Worm (Caenorhabditis elegans) whole organism, young adult: ENCODE data around the gene C14A4.6.

Source experiments
- B0261.1 ChIP-seq: sonication (generic microtip); optimal IDR thresholded peaks from 2 replicates; lab custom pipeline; 2016; ENCODE audit warnings: mild to moderate bottlenecking, missing genetic modification characterization, moderate library complexity, missing compliant biosample characterization
- F39B2.1 ChIP-seq: fragments of 200-800 bp; sonication (Bioruptor generic); IDR thresholded peaks from 2 replicates; pipeline ENCODE4 v1.3.6; 2022; ENCODE audit warnings: missing genetic modification reagents, missing genetic modification characterization, missing compliant biosample characterization
- K12H6.12 ChIP-seq: fragments of 200-800 bp; sonication (Bioruptor generic); optimal IDR thresholded peaks from 2 replicates; lab custom pipeline; 2018; ENCODE audit warnings: mild to moderate bottlenecking, missing genetic modification characterization, missing compliant biosample characterization
- Y53F4B.3 ChIP-seq: fragments of 200-800 bp; sonication (Bioruptor generic); IDR thresholded peaks from 2 replicates; pipeline ENCODE4 v1.3.6; 2022; ENCODE audit warnings: missing genetic modification reagents, missing genetic modification characterization, missing compliant biosample characterization
- Y67H2A.10 ChIP-seq: fragments of 200-800 bp; sonication (Bioruptor generic); conservative IDR thresholded peaks from 2 replicates; pipeline ENCODE4 v1.3.6; 2022; ENCODE audit warnings: missing genetic modification reagents, missing genetic modification characterization, missing compliant biosample characterization
- dpff-1 ChIP-seq: sonication (generic microtip); optimal IDR thresholded peaks from 2 replicates; lab custom pipeline; 2017; ENCODE audit warnings: mild to moderate bottlenecking, missing genetic modification characterization, missing compliant biosample characterization
- lin-40 ChIP-seq: sonication (generic microtip); optimal IDR thresholded peaks from 2 replicates; lab custom pipeline; 2016; ENCODE audit warnings: missing genetic modification characterization, mild to moderate bottlenecking, missing compliant biosample characterization, missing genotype, missing genetic modification reagents
- lin-54 ChIP-seq: fragments of 200-800 bp; sonication (Bioruptor generic); optimal IDR thresholded peaks from 2 replicates; lab custom pipeline; 2018; ENCODE audit warnings: mild to moderate bottlenecking, missing genetic modification characterization, missing compliant biosample characterization
- lir-1 ChIP-seq: fragments of 200-800 bp; sonication (Bioruptor generic); conservative IDR thresholded peaks from 2 replicates; pipeline ENCODE4 v1.3.6; 2022; ENCODE audit warnings: missing genetic modification reagents, missing genetic modification characterization, missing compliant biosample characterization
- pha-4 ChIP-seq: fragments of 150-350 bp; sonication (generic microtip); optimal IDR thresholded peaks from 2 replicates; lab custom pipeline; 2014; ENCODE audit warnings: missing biosample characterization, missing genetic modification reagents, missing genetic modification characterization
- unc-62 ChIP-seq: fragments of 150-350 bp; optimal IDR thresholded peaks from 2 replicates; lab custom pipeline; 2014; ENCODE audit warnings: missing biosample characterization, missing genetic modification reagents, missing genetic modification characterization
- zim-3 ChIP-seq: sonication (generic microtip); optimal IDR thresholded peaks from 2 replicates; lab custom pipeline; 2017; ENCODE audit warnings: mild to moderate bottlenecking, missing genetic modification characterization, moderate library complexity, missing compliant biosample characterization
- ztf-28 ChIP-seq: fragments of 200-800 bp; sonication (Bioruptor generic); IDR thresholded peaks from 2 replicates; pipeline ENCODE4 v1.3.6; 2022; ENCODE audit warnings: missing genetic modification reagents, missing genetic modification characterization, missing compliant biosample characterization

ce11 chrII:10545924-10546783, 48.4 kb downstream of the C14A4.6 start:
- TF ChIP-seq B0261.1 (tag; lab: Kevin White, UChicago), result no peak
- no peak for TF ChIP-seq lin-54 (GFP tag; lab: Kevin White, UChicago)
- no peak for TF ChIP-seq pha-4 (tag; lab: Kevin White, UChicago)
- TF ChIP-seq Y53F4B.3, result no peak
- TF ChIP-seq zim-3, result no peak
- TF ChIP-seq ztf-28 (GFP tag; lab: Robert Waterston, UW), result no peak
- no peak for TF ChIP-seq Y67H2A.10 (GFP tag; lab: Robert Waterston, UW)
- no peak for TF ChIP-seq lir-1 (GFP tag; lab: Robert Waterston, UW)
- no peak for TF ChIP-seq F39B2.1
- no peak for TF ChIP-seq unc-62 (GFP tag; lab: Kevin White, UChicago)
- no peak for TF ChIP-seq K12H6.12 (tag; lab: Kevin White, UChicago)
- TF ChIP-seq dpff-1 (tag; lab: Kevin White, UChicago), result no peak
- no peak for TF ChIP-seq lin-40 (tag; lab: Kevin White, UChicago)
